Fruit fly (Drosophila melanogaster) whole organism, adult: ENCODE measurements around the gene pav.

Experiments used
- CG11617 ChIP-seq: fragments of 200-800 bp; sonication (Bioruptor generic); optimal IDR thresholded peaks from 2 replicates; lab custom pipeline; 2017; ENCODE audit warnings: mild to moderate bottlenecking, missing biosample characterization, missing genetic modification reagents, missing genetic modification characterization
- CG12768 ChIP-seq: fragments of 200-800 bp; sonication (Bioruptor generic); optimal IDR thresholded peaks from 2 replicates; lab custom pipeline; 2017; ENCODE audit warnings: missing biosample characterization, missing genetic modification characterization, mild to moderate bottlenecking, moderate library complexity, missing genetic modification reagents
- CG14711 ChIP-seq: fragments of 200-800 bp; sonication (Bioruptor generic); optimal IDR thresholded peaks from 2 replicates; lab custom pipeline; 2018; ENCODE audit warnings: missing biosample characterization, mild to moderate bottlenecking, missing genetic modification characterization, moderate library complexity
- CG1620 ChIP-seq: fragments of 200-800 bp; sonication (Bioruptor generic); optimal IDR thresholded peaks from 2 replicates; lab custom pipeline; 2016; ENCODE audit warnings: missing biosample characterization, missing genetic modification characterization
- CG33017 ChIP-seq: fragments of 200-800 bp; sonication (Bioruptor generic); optimal IDR thresholded peaks from 2 replicates; lab custom pipeline; 2018; ENCODE audit warnings: missing biosample characterization, mild to moderate bottlenecking, missing genetic modification characterization, moderate library complexity
- CG5204 ChIP-seq: fragments of 200-800 bp; sonication (Bioruptor generic); optimal IDR thresholded peaks from 2 replicates; lab custom pipeline; 2016; ENCODE audit warnings: missing biosample characterization, missing genetic modification characterization
- CG7045 ChIP-seq: fragments of 200-800 bp; sonication (Bioruptor generic); optimal IDR thresholded peaks from 2 replicates; lab custom pipeline; 2017; ENCODE audit warnings: missing biosample characterization, mild to moderate bottlenecking, missing genetic modification characterization
- CG7101 ChIP-seq: fragments of 200-800 bp; sonication (Bioruptor generic); optimal IDR thresholded peaks from 2 replicates; lab custom pipeline; 2018; ENCODE audit warnings: missing biosample characterization, mild to moderate bottlenecking, missing genetic modification characterization, moderate library complexity
- Clk ChIP-seq: fragments of 200-800 bp; sonication (Bioruptor generic); optimal IDR thresholded peaks from 2 replicates; lab custom pipeline; 2017; ENCODE audit warnings: missing biosample characterization, missing genetic modification characterization
- Crg-1 ChIP-seq: fragments of 200-800 bp; sonication (Bioruptor generic); optimal IDR thresholded peaks from 2 replicates; lab custom pipeline; 2016; ENCODE audit warnings: missing biosample characterization, missing genetic modification characterization
- Hr96 ChIP-seq: fragments of 200-800 bp; sonication (Bioruptor generic); optimal IDR thresholded peaks from 2 replicates; lab custom pipeline; 2016; ENCODE audit warnings: missing biosample characterization, missing genetic modification characterization
- Mnt ChIP-seq: fragments of 200-800 bp; sonication (Bioruptor generic); optimal IDR thresholded peaks from 2 replicates; lab custom pipeline; 2016; ENCODE audit warnings: missing biosample characterization, mild to moderate bottlenecking, missing genetic modification characterization
- bab1 ChIP-seq: fragments of 200-800 bp; sonication (Bioruptor generic); optimal IDR thresholded peaks from 3 replicates; lab custom pipeline; 2019; ENCODE audit warnings: missing biosample characterization, mild to moderate bottlenecking, missing genetic modification characterization, moderate library complexity
- cic ChIP-seq: fragments of 200-800 bp; sonication (Bioruptor generic); optimal IDR thresholded peaks from 2 replicates; lab custom pipeline; 2017; ENCODE audit warnings: missing biosample characterization, mild to moderate bottlenecking, missing genetic modification characterization, moderate library complexity
- cnc ChIP-seq, 2 experiments: fragments of >200 bp; optimal IDR thresholded peaks; 2 replicates each; lab custom pipeline; 2017
- kay ChIP-seq: fragments of 200-800 bp; sonication (Bioruptor generic); peaks from one replicate; lab custom pipeline; 2016; ENCODE audit warnings: missing biosample characterization, missing genetic modification characterization, borderline replicate concordance
- ovo ChIP-seq: fragments of 200-800 bp; sonication (Bioruptor generic); optimal IDR thresholded peaks from 2 replicates; lab custom pipeline; 2016; ENCODE audit warnings: missing biosample characterization, missing genetic modification characterization
- pad ChIP-seq: fragments of 200-800 bp; sonication (Bioruptor generic); optimal IDR thresholded peaks from 3 replicates; lab custom pipeline; 2017; ENCODE audit warnings: missing biosample characterization, missing genetic modification characterization, mild to moderate bottlenecking, moderate library complexity, missing genetic modification reagents
- tj ChIP-seq: fragments of 200-800 bp; sonication (Bioruptor generic); optimal IDR thresholded peaks from 3 replicates; lab custom pipeline; 2017; ENCODE audit warnings: missing biosample characterization, mild to moderate bottlenecking, missing genetic modification characterization, moderate library complexity
- toe ChIP-seq: fragments of 200-800 bp; sonication (Bioruptor generic); optimal IDR thresholded peaks from 2 replicates; lab custom pipeline; 2016; ENCODE audit warnings: missing biosample characterization, missing genetic modification characterization

The pav gene

dm6 chr3L:4221792-4222191, 20.7 kb upstream of the pav start:
- TF ChIP-seq Hr96 (GFP tag; lab: Kevin White, UChicago) (no peak), pad (GFP tag; lab: Kevin White, UChicago) (no peak), CG12768 (GFP tag; lab: Kevin White, UChicago) (no peak), CG11617 (GFP tag; lab: Kevin White, UChicago) (no peak), bab1 (GFP tag; lab: Kevin White, UChicago) (no peak), CG14711 (tag; lab: Kevin White, UChicago) (no peak), Mnt (GFP tag; lab: Kevin White, UChicago) (no peak), CG5204 (GFP tag; lab: Kevin White, UChicago) (no peak), Clk (GFP tag; lab: Kevin White, UChicago) (no peak), CG7101 (tag; lab: Kevin White, UChicago) (no peak), CG33017 (tag; lab: Kevin White, UChicago) (no peak), kay (GFP tag; lab: Kevin White, UChicago) (no peak), CG1620 (GFP tag; lab: Kevin White, UChicago) (no peak), cnc (optimal IDR thresholded peaks at IDR 0.05; lab: Kevin White, UChicago) (no peak), cic (GFP tag; lab: Kevin White, UChicago) (no peak)

dm6 chr3L:4225647-4226470, 16.7 kb upstream of the pav start:
- no peak for TF ChIP-seq CG11617 (GFP tag; lab: Kevin White, UChicago)
- no peak for TF ChIP-seq Hr96 (GFP tag; lab: Kevin White, UChicago)
- no peak for TF ChIP-seq toe (GFP tag; lab: Kevin White, UChicago)
- TF ChIP-seq Crg-1, result no peak
- TF ChIP-seq CG33017 (tag; lab: Kevin White, UChicago), result no peak
- peak; percentile 74 for TF ChIP-seq cic (GFP tag; lab: Kevin White, UChicago)
- TF ChIP-seq CG7101 (tag; lab: Kevin White, UChicago), result no peak
- TF ChIP-seq bab1 (GFP tag; lab: Kevin White, UChicago), result no peak
- peak; percentile 44 for TF ChIP-seq kay (GFP tag; lab: Kevin White, UChicago)
- peak; percentile 79 to 89 for TF ChIP-seq cnc (optimal IDR thresholded peaks at IDR 0.05; lab: Kevin White, UChicago)
- peak; percentile 9 for TF ChIP-seq tj (GFP tag; lab: Kevin White, UChicago)
- no peak for TF ChIP-seq CG7045
- TF ChIP-seq pad (GFP tag; lab: Kevin White, UChicago), result no peak
- no peak for TF ChIP-seq Clk (GFP tag; lab: Kevin White, UChicago)
- no peak for TF ChIP-seq CG5204 (GFP tag; lab: Kevin White, UChicago)
- no peak for TF ChIP-seq CG1620 (GFP tag; lab: Kevin White, UChicago)
- peak; percentile 25 for TF ChIP-seq CG12768 (GFP tag; lab: Kevin White, UChicago)
- TF ChIP-seq CG14711 (tag; lab: Kevin White, UChicago), result no peak
- no peak for TF ChIP-seq Mnt (GFP tag; lab: Kevin White, UChicago)
- TF ChIP-seq ovo (GFP tag; lab: Kevin White, UChicago), result no peak

dm6 chr3L:4227164-4227563, 15.4 kb upstream of the pav start, which contains the start of gene CG46460:
CG46460 (minus strand) TSS chr3L:4227302.
- TF ChIP-seq CG5204 (GFP tag; lab: Kevin White, UChicago) (no peak), Hr96 (GFP tag; lab: Kevin White, UChicago) (peak; percentile 48), tj (GFP tag; lab: Kevin White, UChicago) (peak; percentile 25), pad (GFP tag; lab: Kevin White, UChicago) (no peak), Mnt (GFP tag; lab: Kevin White, UChicago) (no peak), Clk (GFP tag; lab: Kevin White, UChicago) (peak; percentile 15), CG1620 (GFP tag; lab: Kevin White, UChicago) (no peak), cic (GFP tag; lab: Kevin White, UChicago) (peak; percentile 18), bab1 (GFP tag; lab: Kevin White, UChicago) (peak; percentile 3)

dm6 chr3L:4228187-4228836, 14.2 kb upstream of the pav start:
- TF ChIP-seq Clk (GFP tag; lab: Kevin White, UChicago), result peak; percentile 73
- peak; percentile 86 for TF ChIP-seq CG5204 (GFP tag; lab: Kevin White, UChicago)
- peak; percentile 26 for TF ChIP-seq cic (GFP tag; lab: Kevin White, UChicago)
- peak; percentile 85 for TF ChIP-seq CG33017 (tag; lab: Kevin White, UChicago)
- peak; percentile 60 for TF ChIP-seq CG11617 (GFP tag; lab: Kevin White, UChicago)
- peak; percentile 86 for TF ChIP-seq toe (GFP tag; lab: Kevin White, UChicago)
- TF ChIP-seq tj (GFP tag; lab: Kevin White, UChicago), result peak; percentile 47
- no peak for TF ChIP-seq kay (GFP tag; lab: Kevin White, UChicago)
- TF ChIP-seq pad (GFP tag; lab: Kevin White, UChicago), result peak; percentile 53
- TF ChIP-seq Mnt (GFP tag; lab: Kevin White, UChicago), result no peak
- no peak for TF ChIP-seq cnc (optimal IDR thresholded peaks at IDR 0.05; lab: Kevin White, UChicago)
- no peak for TF ChIP-seq Crg-1
- TF ChIP-seq ovo (GFP tag; lab: Kevin White, UChicago), result no peak
- TF ChIP-seq Hr96 (GFP tag; lab: Kevin White, UChicago), result peak; percentile 79
- TF ChIP-seq CG7045, result peak; percentile 85
- peak; percentile 91 for TF ChIP-seq CG12768 (GFP tag; lab: Kevin White, UChicago)
- peak; percentile 27 for TF ChIP-seq bab1 (GFP tag; lab: Kevin White, UChicago)
- TF ChIP-seq CG1620 (GFP tag; lab: Kevin White, UChicago), result peak; percentile 54
- TF ChIP-seq CG7101 (tag; lab: Kevin White, UChicago), result peak; percentile 81
- peak; percentile 65 for TF ChIP-seq CG14711 (tag; lab: Kevin White, UChicago)
